Worm (Caenorhabditis elegans) whole organism, young adult: ENCODE results near the gene acs-15.

Source experiments
- ceh-100 ChIP-seq: fragments of 200-800 bp; sonication (Bioruptor generic); IDR thresholded peaks from 2 replicates; pipeline ENCODE4 v1.3.6; 2022; ENCODE audit warnings: missing genetic modification reagents, missing genetic modification characterization, missing compliant biosample characterization
- sea-2 ChIP-seq: fragments of 200-800 bp; sonication (Bioruptor generic); IDR thresholded peaks from 2 replicates; pipeline ENCODE4 v1.3.6; 2022; ENCODE audit warnings: missing genetic modification characterization, missing compliant biosample characterization
- snpc-4 ChIP-seq, 5 experiments: fragments of 150-350 bp in 1 of 5; sonication (generic microtip) in 4 of 5; optimal IDR thresholded peaks; 2 replicates each; lab custom pipeline; 2014 to 2018; ENCODE audit warnings: missing genetic modification characterization in 5 of 5, missing biosample characterization in 3 of 5, antibody characterized with exemption in 2 of 5, mild to moderate bottlenecking in 2 of 5, missing compliant biosample characterization in 2 of 5, missing genotype in 2 of 5, moderate library complexity in 2 of 5, missing genetic modification reagents in 1 of 5
- zim-3 ChIP-seq: sonication (generic microtip); optimal IDR thresholded peaks from 2 replicates; lab custom pipeline; 2017; ENCODE audit warnings: mild to moderate bottlenecking, missing genetic modification characterization, moderate library complexity, missing compliant biosample characterization
- ztf-3 ChIP-seq: fragments of 200-800 bp; sonication (Bioruptor generic); optimal IDR thresholded peaks from 2 replicates; lab custom pipeline; 2018; ENCODE audit warnings: mild to moderate bottlenecking, missing genetic modification characterization, missing compliant biosample characterization

- TF ChIP-seq ceh-100 (GFP tag; lab: Robert Waterston, UW) = no peak
- TF ChIP-seq snpc-4 (GFP tag; optimal IDR thresholded peaks at IDR 0.05; lab: Kevin White, UChicago) = no peak
- no peak for TF ChIP-seq snpc-4 (tag; optimal IDR thresholded peaks at IDR 0.05; lab: Kevin White, UChicago)
- no peak for TF ChIP-seq zim-3 (tag; lab: Kevin White, UChicago)
- no peak for TF ChIP-seq ztf-3
- TF ChIP-seq sea-2 (GFP tag; lab: Robert Waterston, UW) = no peak
Observed at ce11 chrII:920326-920725, 12.5 kb upstream of the acs-15 start.
